Fruit fly (Drosophila melanogaster) whole organism, embryonic: ENCODE data around the gene CG15143.

ENCODE experiments used
- Abd-B ChIP-seq: fragments of 200-800 bp; sonication (Bioruptor generic); optimal IDR thresholded peaks from 2 replicates; lab custom pipeline; 2018; ENCODE audit warnings: missing biosample characterization, mild to moderate bottlenecking, missing genetic modification characterization, moderate library complexity
- Antp ChIP-seq: fragments of 200-800 bp; sonication (Bioruptor generic); optimal IDR thresholded peaks from 3 replicates; lab custom pipeline; 2016; ENCODE audit warnings: missing biosample characterization, missing genetic modification characterization
- Atf6 ChIP-seq: fragments of 200-800 bp; sonication (Bioruptor generic); IDR thresholded peaks from 2 replicates; pipeline ENCODE4 v1.3.6; 2022; ENCODE audit warnings: missing biosample characterization, missing genetic modification characterization
- Awh ChIP-seq: fragments of 200-800 bp; sonication (Bioruptor generic); IDR thresholded peaks from 2 replicates; pipeline ENCODE4, ENCODE4 v1.3.6; 2022; ENCODE audit warnings: missing biosample characterization, missing genetic modification characterization
- CG11247 ChIP-seq: fragments of 200-800 bp; sonication (Bioruptor generic); IDR thresholded peaks from 2 replicates; pipeline ENCODE4 v1.3.6; 2022; ENCODE audit warnings: missing biosample characterization, missing genetic modification characterization
- CG11696 ChIP-seq: fragments of 200-800 bp; sonication (Bioruptor generic); IDR thresholded peaks from 2 replicates; pipeline ENCODE4 v1.3.6; 2022; ENCODE audit warnings: missing biosample characterization, missing genetic modification characterization
- CG1233 ChIP-seq: fragments of 200-800 bp; sonication (Bioruptor generic); optimal IDR thresholded peaks from 4 replicates; lab custom pipeline; 2018; ENCODE audit warnings: missing biosample characterization, mild to moderate bottlenecking, missing genetic modification characterization
- CG14667 ChIP-seq: fragments of 200-800 bp; sonication (Bioruptor generic); IDR thresholded peaks from 2 replicates; pipeline ENCODE4 v1.3.6; 2022; ENCODE audit warnings: missing biosample characterization, missing genetic modification characterization
- CG14965 ChIP-seq: fragments of 200-800 bp; sonication (Bioruptor generic); optimal IDR thresholded peaks from 2 replicates; lab custom pipeline; 2016; ENCODE audit warnings: missing biosample characterization, missing genetic modification characterization, borderline replicate concordance
- CG1647 ChIP-seq: fragments of 200-800 bp; sonication (Bioruptor generic); optimal IDR thresholded peaks from 3 replicates; lab custom pipeline; 2016; ENCODE audit warnings: missing biosample characterization, missing genetic modification characterization
- CG17568 ChIP-seq: fragments of 200-800 bp; sonication (Bioruptor generic); optimal IDR thresholded peaks from 2 replicates; lab custom pipeline; 2018; ENCODE audit warnings: missing biosample characterization, mild to moderate bottlenecking, missing genetic modification characterization, moderate library complexity
- CG17829 ChIP-seq: fragments of 200-800 bp; optimal IDR thresholded peaks from 2 replicates; lab custom pipeline; 2019; ENCODE audit warnings: missing biosample characterization, mild to moderate bottlenecking, missing genetic modification characterization, moderate library complexity
- CG17912 ChIP-seq: fragments of 200-800 bp; sonication (Bioruptor generic); optimal IDR thresholded peaks from 2 replicates; lab custom pipeline; 2018; ENCODE audit warnings: missing biosample characterization, mild to moderate bottlenecking, missing genetic modification characterization
- CG1792 ChIP-seq: fragments of 200-800 bp; sonication (Bioruptor generic); optimal IDR thresholded peaks from 2 replicates; lab custom pipeline; 2016; ENCODE audit warnings: missing biosample characterization, missing genetic modification characterization
- CG2120 ChIP-seq: fragments of 200-800 bp; sonication (Bioruptor generic); optimal IDR thresholded peaks from 3 replicates; lab custom pipeline; 2016; ENCODE audit warnings: missing biosample characterization, missing genetic modification characterization
- CG2889 ChIP-seq: fragments of 200-800 bp; sonication (Bioruptor generic); IDR thresholded peaks from 3 replicates; pipeline ENCODE4 v1.3.6; 2022; ENCODE audit warnings: missing biosample characterization, missing genetic modification characterization
- CG30403 ChIP-seq: fragments of 200-800 bp; sonication (Bioruptor generic); optimal IDR thresholded peaks from 3 replicates; lab custom pipeline; 2016; ENCODE audit warnings: missing biosample characterization, missing genetic modification characterization
- CG31388 ChIP-seq: fragments of 200-800 bp; sonication (Bioruptor generic); optimal IDR thresholded peaks from 2 replicates; lab custom pipeline; 2016; ENCODE audit warnings: missing biosample characterization, missing genetic modification characterization
- CG33213 ChIP-seq: fragments of 200-800 bp; sonication (Bioruptor generic); optimal IDR thresholded peaks from 3 replicates; lab custom pipeline; 2016; ENCODE audit warnings: missing biosample characterization, missing genetic modification characterization
- CG9797 ChIP-seq: fragments of 200-800 bp; sonication (Bioruptor generic); optimal IDR thresholded peaks from 3 replicates; lab custom pipeline; 2018; ENCODE audit warnings: missing biosample characterization, mild to moderate bottlenecking, missing genetic modification characterization
- CG9817 ChIP-seq: fragments of 200-800 bp; sonication (Bioruptor generic); optimal IDR thresholded peaks from 2 replicates; lab custom pipeline; 2018; ENCODE audit warnings: missing biosample characterization, mild to moderate bottlenecking, missing genetic modification characterization, moderate library complexity
- Camta ChIP-seq: fragments of 200-800 bp; sonication (Bioruptor generic); optimal IDR thresholded peaks from 2 replicates; lab custom pipeline; 2016; ENCODE audit warnings: missing biosample characterization, missing genetic modification characterization
- Dip3 ChIP-seq: fragments of 200-800 bp; sonication (Bioruptor generic); optimal IDR thresholded peaks from 3 replicates; lab custom pipeline; 2016; ENCODE audit warnings: missing biosample characterization, missing genetic modification characterization
- E2f2 ChIP-seq: fragments of 200-800 bp; sonication (Bioruptor generic); IDR thresholded peaks from 2 replicates; pipeline ENCODE4 v1.3.6; 2022; ENCODE audit warnings: missing biosample characterization, missing genetic modification characterization
- ERR ChIP-seq: fragments of 200-800 bp; sonication (Bioruptor generic); optimal IDR thresholded peaks from 2 replicates; lab custom pipeline; 2016; ENCODE audit warnings: missing biosample characterization, missing genetic modification characterization
- Elba2 ChIP-seq: fragments of 200-800 bp; sonication (Bioruptor generic); optimal IDR thresholded peaks from 3 replicates; lab custom pipeline; 2016; ENCODE audit warnings: missing biosample characterization, missing genetic modification characterization
- MTF-1 ChIP-seq: fragments of 200-800 bp; sonication (Bioruptor generic); optimal IDR thresholded peaks from 2 replicates; lab custom pipeline; 2018; ENCODE audit warnings: missing biosample characterization, mild to moderate bottlenecking, missing genetic modification characterization, borderline replicate concordance
- Meics ChIP-seq: fragments of 200-800 bp; sonication (Bioruptor generic); optimal IDR thresholded peaks from 2 replicates; lab custom pipeline; 2017; ENCODE audit warnings: missing biosample characterization, mild to moderate bottlenecking, missing genetic modification characterization
- NC2α ChIP-seq: fragments of 200-800 bp; sonication (Bioruptor generic); optimal IDR thresholded peaks from 2 replicates; lab custom pipeline; 2016; ENCODE audit warnings: missing biosample characterization, missing genetic modification characterization
- Rx ChIP-seq: fragments of 200-800 bp; sonication (Bioruptor generic); IDR thresholded peaks from 2 replicates; pipeline ENCODE4 v1.3.6; 2022; ENCODE audit warnings: missing biosample characterization, missing genetic modification characterization
- Sin3A ChIP-seq: fragments of >200 bp; optimal IDR thresholded peaks from 2 replicates; lab custom pipeline; 2018
- Vsx1 ChIP-seq: fragments of 200-800 bp; sonication (Bioruptor generic); optimal IDR thresholded peaks from 2 replicates; lab custom pipeline; 2017; ENCODE audit warnings: missing biosample characterization, mild to moderate bottlenecking, missing genetic modification characterization, missing genetic modification reagents
- abd-A ChIP-seq: fragments of 200-800 bp; sonication (Bioruptor generic); optimal IDR thresholded peaks from 3 replicates; lab custom pipeline; 2019; ENCODE audit warnings: missing biosample characterization, mild to moderate bottlenecking, missing genetic modification characterization, moderate library complexity
- ato ChIP-seq: fragments of 200-800 bp; sonication (Bioruptor generic); IDR thresholded peaks from 2 replicates; pipeline ENCODE4 v1.3.6; 2022; ENCODE audit warnings: missing biosample characterization, missing genetic modification characterization; ENCODE audit not compliant: partially characterized antibody
- chinmo ChIP-seq: fragments of 200-800 bp; sonication (Bioruptor generic); IDR thresholded peaks from 4 replicates; pipeline ENCODE4 v1.3.6; 2022; ENCODE audit warnings: missing biosample characterization, missing genetic modification characterization; ENCODE audit not compliant: partially characterized antibody
- chn ChIP-seq: fragments of 200-800 bp; sonication (Bioruptor generic); optimal IDR thresholded peaks from 2 replicates; lab custom pipeline; 2016; ENCODE audit warnings: missing biosample characterization, missing genetic modification characterization
- ci ChIP-seq: fragments of 200-800 bp; sonication (Bioruptor generic); IDR thresholded peaks from 3 replicates; pipeline ENCODE4 v1.3.6; 2022; ENCODE audit warnings: missing biosample characterization, missing genetic modification characterization
- dan ChIP-seq: fragments of 200-800 bp; sonication (Bioruptor generic); IDR thresholded peaks from 2 replicates; pipeline ENCODE4 v1.3.6; 2022; ENCODE audit warnings: missing biosample characterization, missing genetic modification characterization
- gce ChIP-seq: fragments of 200-800 bp; sonication (Bioruptor generic); IDR thresholded peaks from 3 replicates; pipeline ENCODE4 v1.3.6; 2022; ENCODE audit warnings: missing biosample characterization, missing genetic modification characterization
- hb ChIP-seq: fragments of 200-800 bp; sonication (Bioruptor generic); IDR thresholded peaks from 3 replicates; pipeline ENCODE4 v1.3.6; 2022; ENCODE audit warnings: missing biosample characterization, missing genetic modification characterization; ENCODE audit not compliant: partially characterized antibody
- jigr1 ChIP-seq: fragments of 200-800 bp; sonication (Bioruptor generic); IDR thresholded peaks from 3 replicates; pipeline ENCODE4 v1.3.6; 2022; ENCODE audit warnings: missing biosample characterization, missing genetic modification characterization
- kay ChIP-seq: fragments of 200-800 bp; sonication (Bioruptor generic); optimal IDR thresholded peaks from 2 replicates; lab custom pipeline; 2016; ENCODE audit warnings: missing biosample characterization, missing genetic modification characterization
- ken ChIP-seq: fragments of 200-800 bp; sonication (Bioruptor generic); IDR thresholded peaks from 3 replicates; pipeline ENCODE4 v1.3.6; 2022; ENCODE audit warnings: missing biosample characterization, missing genetic modification characterization
- klu ChIP-seq: fragments of 200-800 bp; sonication (Bioruptor generic); IDR thresholded peaks from 2 replicates; pipeline ENCODE4 v1.3.6; 2022; ENCODE audit warnings: missing biosample characterization, missing genetic modification characterization
- odd ChIP-seq: fragments of 200-800 bp; sonication (Bioruptor generic); optimal IDR thresholded peaks from 2 replicates; lab custom pipeline; 2017; ENCODE audit warnings: missing biosample characterization, mild to moderate bottlenecking, missing genetic modification characterization
- peb ChIP-seq: fragments of 200-800 bp; sonication (Bioruptor generic); IDR thresholded peaks from 2 replicates; pipeline ENCODE4 v1.3.6; 2022; ENCODE audit warnings: missing biosample characterization, missing genetic modification characterization
- pum ChIP-seq: fragments of 200-800 bp; sonication (Bioruptor generic); optimal IDR thresholded peaks from 2 replicates; lab custom pipeline; 2016; ENCODE audit warnings: missing biosample characterization, missing genetic modification characterization
- pzg ChIP-seq: fragments of 200-800 bp; sonication (Bioruptor generic); optimal IDR thresholded peaks from 3 replicates; lab custom pipeline; 2018; ENCODE audit warnings: missing biosample characterization, mild to moderate bottlenecking, missing genetic modification characterization, moderate library complexity
- sens ChIP-seq: fragments of 200-800 bp; sonication (Bioruptor generic); peaks from one replicate; lab custom pipeline; 2016; ENCODE audit warnings: missing biosample characterization, missing genetic modification characterization
- sr ChIP-seq: fragments of 200-800 bp; sonication (Bioruptor generic); IDR thresholded peaks from 3 replicates; pipeline ENCODE4 v1.3.6; 2022; ENCODE audit warnings: missing biosample characterization, missing genetic modification characterization
- z ChIP-seq: fragments of 200-800 bp; sonication (Bioruptor generic); IDR thresholded peaks from 3 replicates; pipeline ENCODE4 v1.3.6; 2022; ENCODE audit warnings: missing biosample characterization, missing genetic modification characterization

The CG15143 gene

dm6 chr2L:17514090-17514715, 10.1 kb downstream of the CG15143 start (continued):
- TF ChIP-seq chinmo (GFP tag; lab: Robert Waterston, UW) (no peak), ato (GFP tag; lab: Robert Waterston, UW) (no peak), Sin3A (lab: Kevin White, UChicago) (no peak), Abd-B (peak; percentile 82), pum (peak; percentile 79), dan (GFP tag; lab: Robert Waterston, UW) (peak; percentile 27; the same call in 1 of the 2 replicates), gce (GFP tag; lab: Robert Waterston, UW) (peak; percentile 82), CG11247 (GFP tag; lab: Robert Waterston, UW) (peak; percentile 63), Rx (GFP tag; lab: Robert Waterston, UW) (peak; percentile 65), hb (GFP tag; lab: Robert Waterston, UW) (no peak), CG17829 (tag; lab: Kevin White, UChicago) (peak; percentile 94), Meics (GFP tag; lab: Kevin White, UChicago) (peak; percentile 86), Atf6 (GFP tag; lab: Robert Waterston, UW) (peak; percentile 80), Vsx1 (GFP tag; lab: Kevin White, UChicago) (peak; percentile 75), CG1792 (GFP tag; lab: Kevin White, UChicago) (peak; percentile 56), NC2α (GFP tag; lab: Kevin White, UChicago) (peak; percentile 66), z (GFP tag; lab: Robert Waterston, UW) (0 out of 3 replicates have a peak, but pooled peaks have one; percentile 42), MTF-1 (GFP tag; lab: Kevin White, UChicago) (peak; percentile 61), jigr1 (GFP tag; lab: Robert Waterston, UW) (peak; percentile 64; the same call in 1 of the 3 replicates), CG9797 (peak; percentile 12), peb (GFP tag; lab: Robert Waterston, UW) (peak; percentile 72), Antp (GFP tag; lab: Kevin White, UChicago) (peak; percentile 77), CG1233 (GFP tag; lab: Kevin White, UChicago) (peak; percentile 79), chn (GFP tag; lab: Kevin White, UChicago) (peak; percentile 73), E2f2 (GFP tag; lab: Robert Waterston, UW) (peak; percentile 61; the same call in 1 of the 2 replicates), sens (GFP tag; lab: Kevin White, UChicago) (peak; percentile 98), CG14667 (GFP tag; lab: Robert Waterston, UW) (peak; percentile 80), CG9817 (tag; lab: Kevin White, UChicago) (peak; percentile 85), klu (GFP tag; lab: Robert Waterston, UW) (peak; percentile 56; the same call in 1 of the 2 replicates), ken (GFP tag; lab: Robert Waterston, UW) (peak; percentile 80), CG33213 (GFP tag; lab: Kevin White, UChicago) (peak; percentile 61), CG2120 (GFP tag; lab: Kevin White, UChicago) (no peak), Awh (peak; percentile 83), CG31388 (GFP tag; lab: Kevin White, UChicago) (peak; percentile 54), CG14965 (peak; percentile 4), ci (GFP tag; lab: Robert Waterston, UW) (peak; percentile 88), Camta (peak; percentile 72), CG30403 (GFP tag; lab: Kevin White, UChicago) (peak; percentile 83), CG17568 (GFP tag; lab: Kevin White, UChicago) (no peak), abd-A (tag; lab: Kevin White, UChicago) (peak; percentile 89), Elba2 (GFP tag; lab: Kevin White, UChicago) (peak; percentile 24), sr (GFP tag; lab: Robert Waterston, UW) (0 out of 3 replicates have a peak, but pooled peaks have one; percentile 17), ERR (peak; percentile 72), Dip3 (GFP tag; lab: Kevin White, UChicago) (peak; percentile 21), CG17912 (GFP tag; lab: Kevin White, UChicago) (no peak), odd (GFP tag; lab: Kevin White, UChicago) (peak; percentile 80), CG2889 (GFP tag; lab: Robert Waterston, UW) (peak; percentile 63; the same call in 1 of the 3 replicates), CG1647 (GFP tag; lab: Kevin White, UChicago) (peak; percentile 58), CG11696 (GFP tag; lab: Robert Waterston, UW) (peak; percentile 64; the same call in 1 of the 2 replicates), pzg (GFP tag; lab: Kevin White, UChicago) (no peak), kay (GFP tag; lab: Kevin White, UChicago) (no peak)
